Fruit fly (Drosophila melanogaster) whole organism, prepupa: Measurements from ENCODE around the gene CG6770.

ENCODE experiments used
- Blimp-1 ChIP-seq: fragments of 200-800 bp; sonication (Bioruptor generic); optimal IDR thresholded peaks from 3 replicates; lab custom pipeline; 2017; ENCODE audit warnings: missing biosample characterization, missing genetic modification characterization, mild to moderate bottlenecking, moderate library complexity, missing genetic modification reagents
- CG10631 ChIP-seq: fragments of 200-800 bp; sonication (Bioruptor generic); optimal IDR thresholded peaks from 2 replicates; lab custom pipeline; 2016; ENCODE audit warnings: missing biosample characterization, missing genetic modification characterization
- CG10669 ChIP-seq: fragments of 200-800 bp; sonication (Bioruptor generic); optimal IDR thresholded peaks from 3 replicates; lab custom pipeline; 2018; ENCODE audit warnings: missing biosample characterization, mild to moderate bottlenecking, missing genetic modification characterization, moderate library complexity
- CG11902 ChIP-seq: fragments of 200-800 bp; sonication (Bioruptor generic); optimal IDR thresholded peaks from 3 replicates; lab custom pipeline; 2016; ENCODE audit warnings: missing biosample characterization, missing genetic modification characterization
- CG1621 ChIP-seq: fragments of 200-800 bp; sonication (Bioruptor generic); optimal IDR thresholded peaks from 3 replicates; lab custom pipeline; 2018; ENCODE audit warnings: missing biosample characterization, mild to moderate bottlenecking, missing genetic modification characterization
- CG31627 ChIP-seq: fragments of 200-800 bp; sonication (Bioruptor generic); optimal IDR thresholded peaks from 3 replicates; lab custom pipeline; 2016; ENCODE audit warnings: missing biosample characterization, missing genetic modification characterization
- CG34406 ChIP-seq: fragments of 200-800 bp; sonication (Bioruptor generic); optimal IDR thresholded peaks from 3 replicates; lab custom pipeline; 2016; ENCODE audit warnings: missing biosample characterization, missing genetic modification characterization
- CG3919 ChIP-seq: fragments of 200-800 bp; sonication (Bioruptor generic); optimal IDR thresholded peaks from 3 replicates; lab custom pipeline; 2016; ENCODE audit warnings: missing biosample characterization, missing genetic modification characterization
- CG4318 ChIP-seq: fragments of 200-800 bp; sonication (Bioruptor generic); optimal IDR thresholded peaks from 3 replicates; lab custom pipeline; 2017; ENCODE audit warnings: missing biosample characterization, mild to moderate bottlenecking, missing genetic modification characterization
- CG6163 ChIP-seq: fragments of 200-800 bp; sonication (Bioruptor generic); IDR thresholded peaks from 3 replicates; pipeline ENCODE4 v1.3.6; 2022; ENCODE audit warnings: missing biosample characterization, missing genetic modification characterization
- CG6276 ChIP-seq: fragments of 200-800 bp; sonication (Bioruptor generic); optimal IDR thresholded peaks from 2 replicates; lab custom pipeline; 2017; ENCODE audit warnings: missing biosample characterization, mild to moderate bottlenecking, missing genetic modification characterization
- CG6792 ChIP-seq: fragments of 200-800 bp; sonication (Bioruptor generic); optimal IDR thresholded peaks from 3 replicates; lab custom pipeline; 2016; ENCODE audit warnings: missing biosample characterization, missing genetic modification characterization
- CG6808 ChIP-seq: fragments of 200-800 bp; sonication (Bioruptor generic); optimal IDR thresholded peaks from 3 replicates; lab custom pipeline; 2017; ENCODE audit warnings: missing biosample characterization, missing genetic modification characterization, mild to moderate bottlenecking, moderate library complexity, missing genetic modification reagents
- CG6854 ChIP-seq: fragments of 200-800 bp; sonication (Bioruptor generic); optimal IDR thresholded peaks from 2 replicates; lab custom pipeline; 2017; ENCODE audit warnings: missing biosample characterization, mild to moderate bottlenecking, missing genetic modification characterization
- CG7368 ChIP-seq: fragments of 200-800 bp; sonication (Bioruptor generic); optimal IDR thresholded peaks from 3 replicates; lab custom pipeline; 2016; ENCODE audit warnings: missing biosample characterization, missing genetic modification characterization
- CG8119 ChIP-seq: fragments of 200-800 bp; sonication (Bioruptor generic); IDR thresholded peaks from 3 replicates; pipeline ENCODE4 v1.3.6; 2022; ENCODE audit warnings: missing biosample characterization, missing genetic modification characterization
- CG8319 ChIP-seq: fragments of 200-800 bp; sonication (Bioruptor generic); optimal IDR thresholded peaks from 3 replicates; lab custom pipeline; 2016; ENCODE audit warnings: missing biosample characterization, missing genetic modification characterization
- CG8632 ChIP-seq: fragments of 200-800 bp; sonication (Bioruptor generic); optimal IDR thresholded peaks from 3 replicates; lab custom pipeline; 2016; ENCODE audit warnings: missing biosample characterization, missing genetic modification characterization
- CG9139 ChIP-seq: fragments of 200-800 bp; sonication (Bioruptor generic); optimal IDR thresholded peaks from 3 replicates; lab custom pipeline; 2017; ENCODE audit warnings: missing biosample characterization, mild to moderate bottlenecking, missing genetic modification characterization
- Eip78C ChIP-seq: fragments of 200-800 bp; sonication (Bioruptor generic); peaks from one replicate; lab custom pipeline; 2016; ENCODE audit warnings: missing biosample characterization, missing genetic modification characterization
- Eip93F ChIP-seq: fragments of 200-800 bp; sonication (Bioruptor generic); optimal IDR thresholded peaks from 2 replicates; lab custom pipeline; 2016; ENCODE audit warnings: missing biosample characterization, mild to moderate bottlenecking, missing genetic modification characterization
- Ets21C ChIP-seq: fragments of 200-800 bp; sonication (Bioruptor generic); optimal IDR thresholded peaks from 3 replicates; lab custom pipeline; 2016; ENCODE audit warnings: missing biosample characterization, missing genetic modification characterization
- Ets96B ChIP-seq: fragments of 200-800 bp; optimal IDR thresholded peaks from 2 replicates; lab custom pipeline; 2019; ENCODE audit warnings: missing biosample characterization, mild to moderate bottlenecking, missing genetic modification characterization, moderate library complexity
- Gug ChIP-seq: fragments of 200-800 bp; sonication (Bioruptor generic); IDR thresholded peaks from 2 replicates; pipeline ENCODE4 v1.3.6; 2022; ENCODE audit warnings: missing biosample characterization, missing genetic modification characterization
- Hr38 ChIP-seq: sonication (Bioruptor generic); optimal IDR thresholded peaks from 2 replicates; lab custom pipeline; 2016; ENCODE audit warnings: missing biosample characterization, missing genetic modification characterization
- Hr39 ChIP-seq: fragments of 200-800 bp; sonication (Bioruptor generic); optimal IDR thresholded peaks from 2 replicates; lab custom pipeline; 2016; ENCODE audit warnings: missing biosample characterization, missing genetic modification characterization
- Hr4 ChIP-seq: fragments of 200-800 bp; sonication (Bioruptor generic); optimal IDR thresholded peaks from 3 replicates; lab custom pipeline; 2016; ENCODE audit warnings: missing biosample characterization, missing genetic modification characterization
- Lpt ChIP-seq: fragments of 200-800 bp; sonication (Bioruptor generic); optimal IDR thresholded peaks from 3 replicates; lab custom pipeline; 2016; ENCODE audit warnings: missing biosample characterization, missing genetic modification characterization
- Met ChIP-seq: fragments of 200-800 bp; sonication (Bioruptor generic); optimal IDR thresholded peaks from 3 replicates; lab custom pipeline; 2016; ENCODE audit warnings: missing biosample characterization, missing genetic modification characterization
- Smox ChIP-seq: fragments of 200-800 bp; sonication (Bioruptor generic); optimal IDR thresholded peaks from 3 replicates; lab custom pipeline; 2016; ENCODE audit warnings: missing biosample characterization, missing genetic modification characterization
- Sox102F ChIP-seq: fragments of 200-800 bp; sonication (Bioruptor generic); optimal IDR thresholded peaks from 2 replicates; lab custom pipeline; 2016; ENCODE audit warnings: missing biosample characterization, mild to moderate bottlenecking, missing genetic modification characterization
- Sox14 ChIP-seq: fragments of 200-800 bp; sonication (Bioruptor generic); optimal IDR thresholded peaks from 3 replicates; lab custom pipeline; 2016; ENCODE audit warnings: missing biosample characterization, missing genetic modification characterization
- Sox15 ChIP-seq: fragments of 200-800 bp; sonication (Bioruptor generic); optimal IDR thresholded peaks from 3 replicates; lab custom pipeline; 2016; ENCODE audit warnings: missing biosample characterization, missing genetic modification characterization
- dac ChIP-seq: fragments of 200-800 bp; sonication (Bioruptor generic); optimal IDR thresholded peaks from 2 replicates; lab custom pipeline; 2017; ENCODE audit warnings: missing biosample characterization, mild to moderate bottlenecking, missing genetic modification characterization
- dsx ChIP-seq: fragments of 200-800 bp; optimal IDR thresholded peaks from 3 replicates; lab custom pipeline; 2019; ENCODE audit warnings: missing biosample characterization, mild to moderate bottlenecking, missing genetic modification characterization, moderate library complexity; ENCODE audit not compliant: poor library complexity, severe bottlenecking
- esn ChIP-seq: fragments of 200-800 bp; sonication (Bioruptor generic); optimal IDR thresholded peaks from 2 replicates; lab custom pipeline; 2016; ENCODE audit warnings: missing biosample characterization, mild to moderate bottlenecking, missing genetic modification characterization, moderate library complexity
- fd59A ChIP-seq: fragments of 200-800 bp; sonication (Bioruptor generic); optimal IDR thresholded peaks from 2 replicates; lab custom pipeline; 2017; ENCODE audit warnings: missing biosample characterization, mild to moderate bottlenecking, missing genetic modification characterization, missing genetic modification reagents
- fd85E ChIP-seq: fragments of 200-800 bp; sonication (Bioruptor generic); optimal IDR thresholded peaks from 3 replicates; lab custom pipeline; 2016; ENCODE audit warnings: missing biosample characterization, missing genetic modification characterization
- fkh ChIP-seq: fragments of 200-800 bp; sonication (Bioruptor generic); optimal IDR thresholded peaks from 3 replicates; lab custom pipeline; 2017; ENCODE audit warnings: missing biosample characterization, mild to moderate bottlenecking, missing genetic modification characterization, moderate library complexity
- lz ChIP-seq: fragments of 200-800 bp; sonication (Bioruptor generic); optimal IDR thresholded peaks from 3 replicates; lab custom pipeline; 2016; ENCODE audit warnings: missing biosample characterization, missing genetic modification characterization
- pdm3 ChIP-seq: fragments of 200-800 bp; sonication (Bioruptor generic); optimal IDR thresholded peaks from 3 replicates; lab custom pipeline; 2016; ENCODE audit warnings: missing biosample characterization, missing genetic modification characterization
- salr ChIP-seq, 2 experiments: fragments of 200-800 bp; sonication (Bioruptor generic); optimal IDR thresholded peaks; 3 replicates each; lab custom pipeline; 2016 to 2018; ENCODE audit warnings: missing biosample characterization in 2 of 2, missing genetic modification characterization in 2 of 2, mild to moderate bottlenecking in 1 of 2
- spab ChIP-seq: fragments of 200-800 bp; sonication (Bioruptor generic); optimal IDR thresholded peaks from 2 replicates; lab custom pipeline; 2017; ENCODE audit warnings: missing biosample characterization, mild to moderate bottlenecking, missing genetic modification characterization, missing genetic modification reagents
- ss ChIP-seq, 2 experiments: fragments of 200-800 bp; sonication (Bioruptor generic); optimal IDR thresholded peaks; 2 replicates in 1 of 2; 3 replicates in 1 of 2; lab custom pipeline; 2017 to 2018; ENCODE audit warnings: mild to moderate bottlenecking in 2 of 2, missing biosample characterization in 2 of 2, missing genetic modification characterization in 2 of 2, moderate library complexity in 1 of 2
- svp ChIP-seq: fragments of 200-800 bp; sonication (Bioruptor generic); peaks from one replicate; lab custom pipeline; 2016; ENCODE audit warnings: missing biosample characterization, missing genetic modification characterization
- topi ChIP-seq: fragments of 200-800 bp; sonication (Bioruptor generic); optimal IDR thresholded peaks from 3 replicates; lab custom pipeline; 2016; ENCODE audit warnings: missing biosample characterization, missing genetic modification characterization
- vri ChIP-seq: fragments of 200-800 bp; sonication (Bioruptor generic); optimal IDR thresholded peaks from 3 replicates; lab custom pipeline; 2016; ENCODE audit warnings: missing biosample characterization, mild to moderate bottlenecking, missing genetic modification characterization

CG6770 gene

DNA sequence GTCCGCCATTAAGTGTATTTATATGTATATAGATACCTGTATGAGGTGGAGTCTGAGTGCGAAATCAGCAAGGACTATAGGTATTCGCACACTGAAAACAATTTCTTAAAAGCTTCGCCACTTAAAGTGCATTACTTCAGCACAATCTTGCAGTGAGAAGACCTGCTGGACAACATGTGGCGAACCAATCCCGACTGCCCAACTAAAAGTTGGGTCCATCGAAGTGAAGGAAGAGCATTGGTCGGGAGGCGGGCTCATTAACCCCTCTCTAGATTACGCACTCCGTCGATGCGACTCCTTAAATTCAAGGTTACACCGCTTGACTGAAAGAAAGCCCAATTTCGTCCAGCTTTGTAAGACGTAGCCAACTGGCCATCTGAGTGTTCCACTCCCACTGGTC is 32.7 kb downstream of the CG6770 start (continued):
- peak in 1 of 2 experiments; percentile 10 for TF ChIP-seq salr (GFP tag; optimal IDR thresholded peaks at IDR 0.05; lab: Kevin White, UChicago)
- TF ChIP-seq fd59A (GFP tag; lab: Kevin White, UChicago) = no peak
- no peak for TF ChIP-seq spab (GFP tag; lab: Kevin White, UChicago)
- TF ChIP-seq CG1621 = peak; percentile 32
- no peak for TF ChIP-seq CG11902 (GFP tag; lab: Kevin White, UChicago)
- peak; percentile 32 for TF ChIP-seq esn (GFP tag; lab: Kevin White, UChicago)
- no peak for TF ChIP-seq CG6276 (GFP tag; lab: Kevin White, UChicago)

DNA sequence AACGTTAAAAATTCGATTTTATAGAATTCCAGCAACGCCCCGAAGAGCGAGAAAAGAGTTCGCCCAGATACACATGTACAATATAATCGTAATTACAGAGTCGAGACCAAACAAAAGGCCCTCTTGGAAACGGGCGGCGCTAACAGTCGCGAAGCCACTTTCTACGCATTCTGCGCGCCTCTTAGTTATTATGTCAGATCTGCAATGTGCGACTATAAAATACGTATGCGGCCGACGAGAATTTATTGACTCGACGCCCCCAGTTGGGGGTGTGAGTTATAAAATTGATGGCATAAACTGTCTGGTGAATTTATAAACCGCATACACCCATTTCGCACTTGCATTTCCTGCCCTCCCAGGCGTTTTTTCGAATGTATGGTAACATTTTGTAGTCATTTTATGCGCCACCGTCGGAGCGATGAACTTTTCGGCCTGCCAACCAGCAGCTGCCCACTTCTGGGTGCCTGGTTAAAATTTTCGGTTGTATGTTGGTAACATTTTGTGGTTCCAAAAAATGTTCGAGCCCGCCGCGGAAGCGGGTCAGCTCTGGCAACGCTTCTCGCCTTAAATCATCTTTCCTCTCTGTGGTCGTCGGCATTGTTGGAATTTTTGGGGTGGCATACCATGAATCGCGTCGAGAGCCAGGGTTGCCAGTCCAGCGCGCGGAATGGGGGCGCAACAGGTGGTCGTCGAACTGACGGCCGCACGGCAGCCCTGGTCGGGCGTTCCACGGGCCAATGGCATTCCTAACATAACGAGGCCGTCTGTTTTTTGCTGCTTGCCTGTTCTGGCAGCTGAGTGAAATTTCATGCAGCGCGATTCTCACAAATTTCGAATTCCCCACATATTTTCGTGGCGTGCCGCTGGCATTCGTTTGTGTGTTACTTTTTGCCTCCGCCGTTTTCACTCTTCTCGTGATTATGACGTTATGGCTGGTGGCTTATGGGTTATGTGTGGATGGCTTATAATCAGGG is 33.9 kb downstream of the CG6770 start:
- TF ChIP-seq dsx (peak; percentile 92), fd85E (GFP tag; lab: Kevin White, UChicago) (no peak), CG6792 (peak; percentile 73), CG8119 (no peak), vri (GFP tag; lab: Kevin White, UChicago) (no peak), fkh (GFP tag; lab: Kevin White, UChicago) (peak; percentile 85), CG34406 (GFP tag; lab: Kevin White, UChicago) (peak; percentile 29), Eip93F (GFP tag; lab: Kevin White, UChicago) (no peak), Smox (GFP tag; lab: Kevin White, UChicago) (peak; percentile 73), Met (GFP tag; lab: Kevin White, UChicago) (peak; percentile 85), Ets21C (peak; percentile 61), Sox14 (peak; percentile 71), ss (GFP tag; optimal IDR thresholded peaks at IDR 0.05; lab: Kevin White, UChicago) (peak; percentile 75 to 78), CG10631 (GFP tag; lab: Kevin White, UChicago) (no peak), CG10669 (peak; percentile 59), Sox15 (GFP tag; lab: Kevin White, UChicago) (no peak), CG4318 (GFP tag; lab: Kevin White, UChicago) (no peak), Lpt (GFP tag; lab: Kevin White, UChicago) (peak; percentile 54), CG6163 (GFP tag; lab: Robert Waterston, UW) (no peak), pdm3 (GFP tag; lab: Kevin White, UChicago) (peak; percentile 52), Blimp-1 (GFP tag; lab: Kevin White, UChicago) (peak; percentile 74), CG6808 (GFP tag; lab: Kevin White, UChicago) (peak; percentile 69), Ets96B (tag; lab: Kevin White, UChicago) (peak; percentile 54), Hr39 (GFP tag; lab: Kevin White, UChicago) (peak; percentile 71), CG8632 (GFP tag; lab: Kevin White, UChicago) (no peak), CG9139 (GFP tag; lab: Kevin White, UChicago) (peak; percentile 56), Sox102F (GFP tag; lab: Kevin White, UChicago) (peak; percentile 83), spab (GFP tag; lab: Kevin White, UChicago) (peak; percentile 68), Hr38 (GFP tag; lab: Kevin White, UChicago) (no peak), CG6276 (GFP tag; lab: Kevin White, UChicago) (peak; percentile 39), CG31627 (GFP tag; lab: Kevin White, UChicago) (peak; percentile 73), CG7368 (GFP tag; lab: Kevin White, UChicago) (peak; percentile 60), salr (GFP tag; optimal IDR thresholded peaks at IDR 0.05; lab: Kevin White, UChicago) (peak; percentile 1 to 47), Eip78C (peak; percentile 86), topi (GFP tag; lab: Kevin White, UChicago) (peak; percentile 80), Gug (GFP tag; lab: Robert Waterston, UW) (no peak), CG3919 (GFP tag; lab: Kevin White, UChicago) (peak; percentile 84), Hr4 (GFP tag; lab: Kevin White, UChicago) (peak; percentile 57), esn (GFP tag; lab: Kevin White, UChicago) (peak; percentile 82), CG8319 (GFP tag; lab: Kevin White, UChicago) (peak; percentile 40), lz (GFP tag; lab: Kevin White, UChicago) (peak; percentile 82), CG6854 (GFP tag; lab: Kevin White, UChicago) (peak; percentile 90), dac (GFP tag; lab: Kevin White, UChicago) (peak; percentile 27), svp (GFP tag; lab: Kevin White, UChicago) (peak; percentile 100)
